Worm (Caenorhabditis elegans) whole organism, L1 larva: ENCODE data around the gene phb-2.

Source experiments
- ama-1 ChIP-seq: fragments of 150-350 bp; optimal IDR thresholded peaks from 2 replicates; lab custom pipeline; 2014
- elt-3 ChIP-seq, 6 experiments: fragments of 150-350 bp in 1 of 6; sonication (generic microtip); optimal IDR thresholded peaks; 2 replicates each; lab custom pipeline; 2017 to 2018; ENCODE audit warnings: missing biosample characterization in 6 of 6, missing genetic modification characterization in 6 of 6, inconsistent platforms in 1 of 6
- nhr-19 ChIP-seq: fragments of 200-800 bp; sonication (Bioruptor generic); conservative IDR thresholded peaks from 2 replicates; pipeline ENCODE4 v1.3.6; 2022; ENCODE audit warnings: missing genetic modification characterization, missing compliant biosample characterization
- nhr-76 ChIP-seq: sonication (generic microtip); optimal IDR thresholded peaks from 2 replicates; lab custom pipeline; 2017; ENCODE audit warnings: missing biosample characterization, missing genetic modification characterization
- rnt-1 ChIP-seq: sonication (generic microtip); optimal IDR thresholded peaks from 2 replicates; lab custom pipeline; 2016; ENCODE audit warnings: mild to moderate bottlenecking, missing genetic modification characterization, moderate library complexity, missing compliant biosample characterization

DNA sequence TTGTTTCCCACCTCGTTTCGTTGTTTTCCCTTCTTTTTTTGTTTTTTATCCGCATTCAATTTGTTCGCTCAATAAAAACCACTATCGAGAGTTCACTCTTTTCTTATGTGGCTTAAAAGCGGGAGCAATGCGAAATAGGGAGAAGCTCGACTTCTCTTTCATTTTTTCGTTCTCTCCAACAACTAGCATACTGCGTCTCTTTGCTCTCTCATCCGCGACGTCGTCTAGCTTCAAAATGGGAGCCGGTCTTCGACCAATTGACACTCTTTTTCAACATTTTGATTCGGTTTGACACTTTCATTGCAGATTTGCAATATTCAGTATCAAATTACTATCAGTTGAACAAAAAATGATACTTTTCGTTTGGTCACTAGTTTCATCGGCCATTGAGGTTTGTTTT lies 22.7 kb downstream of the phb-2 start, which contains the start of gene bpl-1:
- TF ChIP-seq rnt-1 (no peak), nhr-76 (tag; lab: Kevin White, UChicago) (no peak), elt-3 (tag; optimal IDR thresholded peaks at IDR 0.05; lab: Kevin White, UChicago) (no peak), nhr-19 (no peak), ama-1 (lab: Kevin White, UChicago) (no peak)
